Fruit fly (Drosophila melanogaster) whole organism, embryonic: ENCODE measurements around the gene niki.

Source experiments
- Awh ChIP-seq: fragments of 200-800 bp; sonication (Bioruptor generic); IDR thresholded peaks from 2 replicates; pipeline ENCODE4, ENCODE4 v1.3.6; 2022; ENCODE audit warnings: missing biosample characterization, missing genetic modification characterization
- B-H2 ChIP-seq: fragments of 200-800 bp; sonication (Bioruptor generic); optimal IDR thresholded peaks from 2 replicates; lab custom pipeline; 2018; ENCODE audit warnings: missing biosample characterization, mild to moderate bottlenecking, missing genetic modification characterization
- CG10431 ChIP-seq: fragments of 200-800 bp; sonication (Bioruptor generic); optimal IDR thresholded peaks from 3 replicates; lab custom pipeline; 2018; ENCODE audit warnings: missing biosample characterization, mild to moderate bottlenecking, missing genetic modification characterization
- CG11085 ChIP-seq: fragments of 200-800 bp; sonication (Bioruptor generic); IDR thresholded peaks from 2 replicates; pipeline ENCODE4 v1.3.6; 2022; ENCODE audit warnings: missing biosample characterization, missing genetic modification characterization
- CG11093 ChIP-seq: fragments of 200-800 bp; sonication (Bioruptor generic); IDR thresholded peaks from 3 replicates; pipeline ENCODE4 v1.3.6; 2022; ENCODE audit warnings: missing biosample characterization, missing genetic modification characterization
- CG11398 ChIP-seq: fragments of 200-800 bp; sonication (Bioruptor generic); optimal IDR thresholded peaks from 2 replicates; lab custom pipeline; 2016; ENCODE audit warnings: missing biosample characterization, missing genetic modification characterization
- CG12104 ChIP-seq: fragments of 200-800 bp; sonication (Bioruptor generic); optimal IDR thresholded peaks from 3 replicates; lab custom pipeline; 2016; ENCODE audit warnings: missing biosample characterization, missing genetic modification characterization
- CG12769 ChIP-seq: fragments of 200-800 bp; sonication (Bioruptor generic); optimal IDR thresholded peaks from 2 replicates; lab custom pipeline; 2019; ENCODE audit warnings: missing biosample characterization, mild to moderate bottlenecking, missing genetic modification characterization, moderate library complexity
- CG18764 ChIP-seq: fragments of 200-800 bp; sonication (Bioruptor generic); optimal IDR thresholded peaks from 3 replicates; lab custom pipeline; 2016; ENCODE audit warnings: missing biosample characterization, missing genetic modification characterization
- CG2712 ChIP-seq: fragments of 200-800 bp; optimal IDR thresholded peaks from 3 replicates; lab custom pipeline; 2019; ENCODE audit warnings: missing biosample characterization, mild to moderate bottlenecking, missing genetic modification characterization, moderate library complexity
- CG30020 ChIP-seq: fragments of 200-800 bp; optimal IDR thresholded peaks from 2 replicates; lab custom pipeline; 2019; ENCODE audit warnings: missing biosample characterization, mild to moderate bottlenecking, missing genetic modification characterization, moderate library complexity
- CG3163 ChIP-seq: fragments of 200-800 bp; sonication (Bioruptor generic); optimal IDR thresholded peaks from 3 replicates; lab custom pipeline; 2016; ENCODE audit warnings: missing biosample characterization, missing genetic modification characterization
- CG32772 ChIP-seq: fragments of 200-800 bp; sonication (Bioruptor generic); IDR thresholded peaks from 2 replicates; pipeline ENCODE4 v1.3.6; 2022; ENCODE audit warnings: missing biosample characterization, missing genetic modification characterization
- CG3995 ChIP-seq: fragments of 200-800 bp; sonication (Bioruptor generic); optimal IDR thresholded peaks from 3 replicates; lab custom pipeline; 2016; ENCODE audit warnings: missing biosample characterization, missing genetic modification characterization
- CG4707 ChIP-seq: fragments of 200-800 bp; sonication (Bioruptor generic); optimal IDR thresholded peaks from 2 replicates; lab custom pipeline; 2018; ENCODE audit warnings: missing biosample characterization, mild to moderate bottlenecking, missing genetic modification characterization, moderate library complexity
- CG6654 ChIP-seq: fragments of 200-800 bp; sonication (Bioruptor generic); optimal IDR thresholded peaks from 2 replicates; lab custom pipeline; 2017; ENCODE audit warnings: missing biosample characterization, mild to moderate bottlenecking, missing genetic modification characterization
- CG9215 ChIP-seq: fragments of 200-800 bp; sonication (Bioruptor generic); IDR thresholded peaks from 2 replicates; pipeline ENCODE4 v1.3.6; 2022; ENCODE audit warnings: missing biosample characterization, missing genetic modification characterization
- CG9797 ChIP-seq: fragments of 200-800 bp; sonication (Bioruptor generic); optimal IDR thresholded peaks from 3 replicates; lab custom pipeline; 2018; ENCODE audit warnings: missing biosample characterization, mild to moderate bottlenecking, missing genetic modification characterization
- Dip3 ChIP-seq: fragments of 200-800 bp; sonication (Bioruptor generic); optimal IDR thresholded peaks from 3 replicates; lab custom pipeline; 2016; ENCODE audit warnings: missing biosample characterization, missing genetic modification characterization
- E2f1 ChIP-seq: fragments of 200-800 bp; sonication (Bioruptor generic); IDR thresholded peaks from 2 replicates; pipeline ENCODE4 v1.3.6; 2022; ENCODE audit warnings: missing biosample characterization, missing genetic modification characterization
- Fer3 ChIP-seq: fragments of 200-800 bp; sonication (Bioruptor generic); optimal IDR thresholded peaks from 2 replicates; lab custom pipeline; 2018; ENCODE audit warnings: missing biosample characterization, mild to moderate bottlenecking, missing genetic modification characterization, moderate library complexity
- HHEX ChIP-seq: fragments of 200-800 bp; sonication (Bioruptor generic); optimal IDR thresholded peaks from 3 replicates; lab custom pipeline; 2017; ENCODE audit warnings: missing biosample characterization, mild to moderate bottlenecking, missing genetic modification characterization, missing genetic modification reagents
- HmgD ChIP-seq: fragments of 200-800 bp; sonication (Bioruptor generic); optimal IDR thresholded peaks from 3 replicates; lab custom pipeline; 2016; ENCODE audit warnings: missing biosample characterization, missing genetic modification characterization
- MBD-R2 ChIP-seq: fragments of 200-800 bp; sonication (Bioruptor generic); IDR thresholded peaks from 2 replicates; pipeline ENCODE4 v1.3.6; 2022; ENCODE audit warnings: missing biosample characterization, missing genetic modification characterization
- Meics ChIP-seq: fragments of 200-800 bp; sonication (Bioruptor generic); optimal IDR thresholded peaks from 2 replicates; lab custom pipeline; 2017; ENCODE audit warnings: missing biosample characterization, mild to moderate bottlenecking, missing genetic modification characterization
- NC2α ChIP-seq: fragments of 200-800 bp; sonication (Bioruptor generic); optimal IDR thresholded peaks from 2 replicates; lab custom pipeline; 2016; ENCODE audit warnings: missing biosample characterization, missing genetic modification characterization
- Nf-YB ChIP-seq: fragments of 200-800 bp; sonication (Bioruptor generic); optimal IDR thresholded peaks from 3 replicates; lab custom pipeline; 2019; ENCODE audit warnings: missing biosample characterization, mild to moderate bottlenecking, missing genetic modification characterization, moderate library complexity
- Nf-YC ChIP-seq: fragments of 200-800 bp; optimal IDR thresholded peaks from 3 replicates; lab custom pipeline; 2019; ENCODE audit warnings: missing biosample characterization, mild to moderate bottlenecking, missing genetic modification characterization, moderate library complexity
- Xrp1 ChIP-seq: fragments of 200-800 bp; sonication (Bioruptor generic); IDR thresholded peaks from 2 replicates; pipeline ENCODE4 v1.3.6; 2022; ENCODE audit warnings: missing biosample characterization, missing genetic modification characterization
- YL-1 ChIP-seq: fragments of 200-800 bp; sonication (Bioruptor generic); optimal IDR thresholded peaks from 3 replicates; lab custom pipeline; 2017; ENCODE audit warnings: missing biosample characterization, mild to moderate bottlenecking, missing genetic modification characterization
- amos ChIP-seq: fragments of 200-800 bp; sonication (Bioruptor generic); IDR thresholded peaks from 2 replicates; pipeline ENCODE4 v1.3.6; 2022; ENCODE audit warnings: missing biosample characterization, missing genetic modification characterization; ENCODE audit not compliant: partially characterized antibody
- az2 ChIP-seq: fragments of 200-800 bp; sonication (Bioruptor generic); optimal IDR thresholded peaks from 3 replicates; lab custom pipeline; 2016; ENCODE audit warnings: missing biosample characterization, missing genetic modification characterization
- ci ChIP-seq: fragments of 200-800 bp; sonication (Bioruptor generic); IDR thresholded peaks from 3 replicates; pipeline ENCODE4 v1.3.6; 2022; ENCODE audit warnings: missing biosample characterization, missing genetic modification characterization
- crc ChIP-seq: fragments of 200-800 bp; sonication (Bioruptor generic); optimal IDR thresholded peaks from 2 replicates; lab custom pipeline; 2016; ENCODE audit warnings: missing biosample characterization, missing genetic modification characterization
- dysf ChIP-seq: fragments of 200-800 bp; sonication (Bioruptor generic); IDR thresholded peaks from 3 replicates; pipeline ENCODE4 v1.3.6; 2022; ENCODE audit warnings: missing biosample characterization, missing genetic modification characterization
- gem ChIP-seq: fragments of 200-800 bp; sonication (Bioruptor generic); optimal IDR thresholded peaks from 2 replicates; lab custom pipeline; 2019; ENCODE audit warnings: missing biosample characterization, mild to moderate bottlenecking, missing genetic modification characterization, moderate library complexity
- insv ChIP-seq, 2 experiments: fragments of 200-800 bp; sonication (Bioruptor generic); optimal IDR thresholded peaks; 3 replicates each; lab custom pipeline; 2016 to 2018; ENCODE audit warnings: missing biosample characterization in 2 of 2, missing genetic modification characterization in 2 of 2
- inv ChIP-seq: fragments of 200-800 bp; sonication (Bioruptor generic); IDR thresholded peaks from 2 replicates; pipeline ENCODE4 v1.3.6; 2022; ENCODE audit warnings: missing biosample characterization, missing genetic modification characterization; ENCODE audit not compliant: partially characterized antibody
- mld ChIP-seq: fragments of 200-800 bp; sonication (Bioruptor generic); IDR thresholded peaks from 3 replicates; pipeline ENCODE4 v1.3.6; 2022; ENCODE audit warnings: missing biosample characterization, missing genetic modification characterization; ENCODE audit not compliant: partially characterized antibody
- nerfin-1 ChIP-seq: fragments of 200-800 bp; sonication (Bioruptor generic); optimal IDR thresholded peaks from 3 replicates; lab custom pipeline; 2019; ENCODE audit warnings: missing biosample characterization, mild to moderate bottlenecking, missing genetic modification characterization, moderate library complexity
- nom ChIP-seq: fragments of 200-800 bp; sonication (Bioruptor generic); optimal IDR thresholded peaks from 2 replicates; lab custom pipeline; 2017; ENCODE audit warnings: missing biosample characterization, missing genetic modification characterization, mild to moderate bottlenecking, moderate library complexity, missing genetic modification reagents
- pros ChIP-seq: fragments of 200-800 bp; sonication (Bioruptor generic); optimal IDR thresholded peaks from 3 replicates; lab custom pipeline; 2019; ENCODE audit warnings: missing biosample characterization, mild to moderate bottlenecking, missing genetic modification characterization, moderate library complexity
- ranshi ChIP-seq: fragments of 200-800 bp; sonication (Bioruptor generic); IDR thresholded peaks from 2 replicates; pipeline ENCODE4 v1.3.6; 2022; ENCODE audit warnings: missing biosample characterization, missing genetic modification characterization
- repo ChIP-seq: fragments of 200-800 bp; sonication (Bioruptor generic); optimal IDR thresholded peaks from 2 replicates; lab custom pipeline; 2016; ENCODE audit warnings: missing biosample characterization, missing genetic modification characterization
- ro ChIP-seq: fragments of 200-800 bp; sonication (Bioruptor generic); IDR thresholded peaks from 2 replicates; pipeline ENCODE4 v1.3.6; 2022; ENCODE audit warnings: missing biosample characterization, missing genetic modification characterization
- salm ChIP-seq: fragments of 200-800 bp; sonication (Bioruptor generic); optimal IDR thresholded peaks from 2 replicates; lab custom pipeline; 2018; ENCODE audit warnings: missing biosample characterization, mild to moderate bottlenecking, missing genetic modification characterization
- scrt ChIP-seq: fragments of 200-800 bp; sonication (Bioruptor generic); optimal IDR thresholded peaks from 2 replicates; lab custom pipeline; 2018; ENCODE audit warnings: missing biosample characterization, mild to moderate bottlenecking, missing genetic modification characterization, moderate library complexity
- sim ChIP-seq: fragments of 200-800 bp; sonication (Bioruptor generic); IDR thresholded peaks from 2 replicates; pipeline ENCODE4 v1.3.6; 2022; ENCODE audit warnings: missing biosample characterization, missing genetic modification characterization
- trem ChIP-seq: fragments of 200-800 bp; optimal IDR thresholded peaks from 3 replicates; lab custom pipeline; 2019; ENCODE audit warnings: missing biosample characterization, mild to moderate bottlenecking, missing genetic modification characterization, moderate library complexity
- trh ChIP-seq: fragments of 200-800 bp; sonication (Bioruptor generic); optimal IDR thresholded peaks from 2 replicates; lab custom pipeline; 2016; ENCODE audit warnings: missing biosample characterization, missing genetic modification characterization
- zfh1 ChIP-seq: fragments of 200-800 bp; sonication (Bioruptor generic); IDR thresholded peaks from 3 replicates; pipeline ENCODE4 v1.3.6; 2022; ENCODE audit warnings: missing biosample characterization, missing genetic modification characterization

The niki gene

dm6 chr3R:24870389-24871048 is 45.1 kb upstream of the niki start, which contains the start of gene CycB3 (continued):
- no peak for TF ChIP-seq B-H2 (GFP tag; lab: Kevin White, UChicago)
- TF ChIP-seq E2f1 (GFP tag; lab: Robert Waterston, UW) = no peak
- no peak for TF ChIP-seq CG11093 (GFP tag; lab: Robert Waterston, UW)
- no peak for TF ChIP-seq crc (GFP tag; lab: Kevin White, UChicago)
- TF ChIP-seq CG30020 (tag; lab: Kevin White, UChicago) = peak; percentile 8
- no peak for TF ChIP-seq NC2α (GFP tag; lab: Kevin White, UChicago)
- TF ChIP-seq dysf = no peak
- TF ChIP-seq CG11085 = no peak
- TF ChIP-seq CG32772 (GFP tag; lab: Robert Waterston, UW) = no peak
- TF ChIP-seq CG2712 (tag; lab: Kevin White, UChicago) = peak; percentile 36
- TF ChIP-seq trh = no peak
- no peak for TF ChIP-seq Meics (GFP tag; lab: Kevin White, UChicago)
- peak; percentile 98 for TF ChIP-seq CG9797 (GFP tag; lab: Kevin White, UChicago)
- TF ChIP-seq pros (GFP tag; lab: Kevin White, UChicago) = no peak
- no peak for TF ChIP-seq CG3163 (GFP tag; lab: Kevin White, UChicago)
- TF ChIP-seq nom (GFP tag; lab: Kevin White, UChicago) = peak; percentile 16
- TF ChIP-seq Nf-YC = no peak
- peak; percentile 40 for TF ChIP-seq nerfin-1 (tag; lab: Kevin White, UChicago)
- TF ChIP-seq Fer3 (tag; lab: Kevin White, UChicago) = no peak
- TF ChIP-seq YL-1 (GFP tag; lab: Kevin White, UChicago) = peak; percentile 58
- TF ChIP-seq Awh = no peak
- peak; percentile 25 for TF ChIP-seq repo (GFP tag; lab: Kevin White, UChicago)
- TF ChIP-seq ranshi (GFP tag; lab: Robert Waterston, UW) = no peak; the same call in 1 of the 2 replicates
- TF ChIP-seq CG12769 = no peak
- TF ChIP-seq CG12104 (GFP tag; lab: Kevin White, UChicago) = no peak
- TF ChIP-seq HmgD = peak; percentile 37
- no peak for TF ChIP-seq CG18764 (GFP tag; lab: Kevin White, UChicago)
- no peak for TF ChIP-seq CG6654 (GFP tag; lab: Kevin White, UChicago)
- TF ChIP-seq zfh1 = peak; percentile 43; the same call in 1 of the 3 replicates
- no peak for TF ChIP-seq ro (GFP tag; lab: Robert Waterston, UW)
- peak in 1 of 2 experiments; percentile 58 for TF ChIP-seq insv (GFP tag; optimal IDR thresholded peaks at IDR 0.05; lab: Kevin White, UChicago)
- no peak for TF ChIP-seq CG11398
- no peak for TF ChIP-seq CG9215 (GFP tag; lab: Robert Waterston, UW)
- TF ChIP-seq trem = peak; percentile 79
- peak; percentile 68 for TF ChIP-seq MBD-R2
- TF ChIP-seq inv (GFP tag; lab: Robert Waterston, UW) = no peak
- peak; percentile 54 for TF ChIP-seq CG10431 (GFP tag; lab: Kevin White, UChicago)
- no peak for TF ChIP-seq Xrp1 (GFP tag; lab: Robert Waterston, UW)
- no peak for TF ChIP-seq mld
- no peak for TF ChIP-seq Dip3
- no peak for TF ChIP-seq scrt
- TF ChIP-seq CG4707 (GFP tag; lab: Kevin White, UChicago) = no peak
- TF ChIP-seq HHEX = no peak
- TF ChIP-seq sim (GFP tag; lab: Robert Waterston, UW) = no peak
- TF ChIP-seq az2 (GFP tag; lab: Kevin White, UChicago) = no peak
- TF ChIP-seq salm = no peak
- TF ChIP-seq amos = peak; percentile 43; the same call in 1 of the 2 replicates
- no peak for TF ChIP-seq CG3995 (GFP tag; lab: Kevin White, UChicago)
- peak; percentile 67; the same call in 1 of the 3 replicates for TF ChIP-seq ci (GFP tag; lab: Robert Waterston, UW)
- no peak for TF ChIP-seq Nf-YB (GFP tag; lab: Kevin White, UChicago)
- TF ChIP-seq gem (tag; lab: Kevin White, UChicago) = no peak
